Worm (Caenorhabditis elegans): ENCODE measurements around the gene srx-1.

srx-1 gene

DNA sequence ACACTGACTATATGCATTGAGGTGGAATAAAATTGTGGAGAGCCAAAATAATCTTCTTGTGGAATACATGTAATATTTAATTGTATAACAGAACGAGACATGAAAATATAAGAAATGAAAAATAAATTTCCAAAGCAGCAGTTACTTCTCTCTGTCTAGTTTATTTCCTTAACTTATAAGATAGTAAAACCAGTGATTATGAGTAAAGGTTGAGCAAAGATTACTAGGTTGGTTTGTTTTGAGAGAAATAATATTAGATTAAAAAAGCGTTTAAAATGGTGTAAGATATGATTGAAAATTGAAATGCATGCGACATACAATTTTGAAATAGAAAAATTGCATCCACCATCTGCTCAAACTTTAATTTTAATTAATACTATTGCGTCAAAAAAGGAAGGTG, 10.3 kb downstream of the srx-1 start, which contains the start of gene srh-201:
Gene srh-201, minus strand, starts transcription at position 101 of the 400 bp plus-strand sequence.
- TF ChIP-seq unc-130 (tag; optimal IDR thresholded peaks at IDR 0.05), result no peak
- TF ChIP-seq C16A3.4 (tag; optimal IDR thresholded peaks at IDR 0.05), result no peak
- TF ChIP-seq nhr-28 (tag; optimal IDR thresholded peaks at IDR 0.05), result no peak
- TF ChIP-seq jun-1 (tag; optimal IDR thresholded peaks at IDR 0.05), result no peak
- TF ChIP-seq swsn-7 (tag; optimal IDR thresholded peaks at IDR 0.05), result no peak
- TF ChIP-seq hpl-2 (GFP tag; optimal IDR thresholded peaks at IDR 0.05), result no peak

- TF ChIP-seq pqm-1 (tag; optimal IDR thresholded peaks at IDR 0.05), result no peak
- no peak for TF ChIP-seq unc-98 (GFP tag; IDR thresholded peaks at IDR 0.05)
- TF ChIP-seq pag-3 (tag; optimal IDR thresholded peaks at IDR 0.05; ENCODE audit: borderline replicate concordance, insufficient read depth), result no peak
- no peak for TF ChIP-seq fkh-10 (GFP tag; optimal IDR thresholded peaks at IDR 0.05)
- TF ChIP-seq dpl-1 (GFP tag; optimal IDR thresholded peaks at IDR 0.05), result no peak
- no peak for TF ChIP-seq hpl-2 (GFP tag; optimal IDR thresholded peaks at IDR 0.05)
- no peak for TF ChIP-seq egl-27 (tag; optimal IDR thresholded peaks at IDR 0.05)
- TF ChIP-seq nhr-28 (tag; optimal IDR thresholded peaks at IDR 0.05), result no peak
These were observed 12.1 kb downstream of the srx-1 start, which contains the start of gene srt-18 for ce11 chrV:9015540-9015939. Gene srt-18, minus strand, starts transcription at chrV:9015640.

DNA sequence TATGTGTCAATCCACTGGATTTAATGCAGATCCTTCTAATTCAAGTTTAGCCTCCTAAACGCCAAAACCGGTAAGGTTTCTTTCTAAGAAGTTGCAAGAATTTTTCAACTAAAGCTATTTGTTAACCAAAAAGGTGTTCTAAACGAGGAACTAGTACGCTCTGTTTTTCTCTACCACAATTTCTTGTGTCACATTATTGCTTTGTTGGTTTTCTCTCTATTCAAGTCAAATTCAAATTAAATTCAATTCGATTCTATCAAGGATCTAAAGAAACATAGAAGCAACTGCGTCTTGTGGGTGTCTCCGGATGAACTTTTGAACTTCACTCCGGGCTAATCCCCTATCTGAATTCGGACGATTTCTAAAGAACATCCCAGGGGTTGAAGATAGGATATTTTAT, 13.0 kb downstream of the srx-1 start, which contains the start of gene oac-40:
Gene oac-40, plus strand, starts transcription at position 301 of the 400 bp plus-strand sequence.
- TF ChIP-seq irx-1 (tag; optimal IDR thresholded peaks at IDR 0.05), result no peak
- TF ChIP-seq zag-1 (tag; optimal IDR thresholded peaks at IDR 0.05), result no peak
- TF ChIP-seq snu-23 (GFP tag; optimal IDR thresholded peaks at IDR 0.05), result no peak
- no peak for TF ChIP-seq fkh-8 (tag; optimal IDR thresholded peaks at IDR 0.05)
- no peak for TF ChIP-seq nhr-237 (tag; optimal IDR thresholded peaks at IDR 0.05)
- no peak for TF ChIP-seq blmp-1 (tag; optimal IDR thresholded peaks at IDR 0.05)
- no peak for TF ChIP-seq lin-15B (tag; optimal IDR thresholded peaks at IDR 0.05)
- no peak for TF ChIP-seq efl-1 (optimal IDR thresholded peaks at IDR 0.05)
- TF ChIP-seq efl-1 (GFP tag; optimal IDR thresholded peaks at IDR 0.05 in 1 of 2), result no peak
- TF ChIP-seq lin-14 (GFP tag; optimal IDR thresholded peaks at IDR 0.05), result no peak
- no peak for TF ChIP-seq jun-1 (tag; optimal IDR thresholded peaks at IDR 0.05)
- TF ChIP-seq mab-9 (GFP tag; IDR thresholded peaks at IDR 0.05), result no peak
- TF ChIP-seq ceh-88 (GFP tag; IDR thresholded peaks at IDR 0.05), result no peak
- TF ChIP-seq tbx-2 (tag; optimal IDR thresholded peaks at IDR 0.05), result no peak
- TF ChIP-seq ztf-11 (tag; optimal IDR thresholded peaks at IDR 0.05), result no peak
- TF ChIP-seq snpc-4 (tag; optimal IDR thresholded peaks at IDR 0.05), result no peak

- TF ChIP-seq nhr-20 (tag; optimal IDR thresholded peaks at IDR 0.05) (no peak), pax-3 (tag; optimal IDR thresholded peaks at IDR 0.05) (no peak), mdl-1 (tag; optimal IDR thresholded peaks at IDR 0.05) (no peak), C04F5.9 (tag; optimal IDR thresholded peaks at IDR 0.05) (no peak), nhr-90 (tag; optimal IDR thresholded peaks at IDR 0.05; ENCODE audit: poor library complexity) (no peak), sup-37 (GFP tag; optimal IDR thresholded peaks at IDR 0.05) (no peak), ets-5 (GFP tag; IDR thresholded peaks at IDR 0.05) (no peak), snpc-4 (tag; optimal IDR thresholded peaks at IDR 0.05) (no peak), nhr-19 (GFP tag; conservative IDR thresholded peaks at IDR 0.05) (no peak), lsy-2 (tag; optimal IDR thresholded peaks at IDR 0.05) (no peak), lin-13 (GFP tag; optimal IDR thresholded peaks at IDR 0.05) (no peak), nhr-84 (tag; optimal IDR thresholded peaks at IDR 0.05) (no peak), aly-2 (tag; optimal IDR thresholded peaks at IDR 0.05) (no peak), mef-2 (tag; optimal IDR thresholded peaks at IDR 0.05) (no peak), ceh-8 (GFP tag; optimal IDR thresholded peaks at IDR 0.05) (no peak), egl-13 (tag; optimal IDR thresholded peaks at IDR 0.05) (no peak), lin-14 (GFP tag; optimal IDR thresholded peaks at IDR 0.05) (no peak)
These were observed 15.4 kb downstream of the srx-1 start for ce11 chrV:9018871-9019270.
